Fruit fly (Drosophila melanogaster) whole organism, prepupa: ENCODE measurements around the gene CG18265.

ENCODE experiments used
- Blimp-1 ChIP-seq: fragments of 200-800 bp; sonication (Bioruptor generic); optimal IDR thresholded peaks from 3 replicates; lab custom pipeline; 2017; ENCODE audit warnings: missing biosample characterization, missing genetic modification characterization, mild to moderate bottlenecking, moderate library complexity, missing genetic modification reagents
- CG10631 ChIP-seq: fragments of 200-800 bp; sonication (Bioruptor generic); optimal IDR thresholded peaks from 2 replicates; lab custom pipeline; 2016; ENCODE audit warnings: missing biosample characterization, missing genetic modification characterization
- CG11294 ChIP-seq: fragments of 200-800 bp; sonication (Bioruptor generic); IDR thresholded peaks from 2 replicates; pipeline ENCODE4 v1.3.6; 2022; ENCODE audit warnings: missing biosample characterization, missing genetic modification characterization
- CG11902 ChIP-seq: fragments of 200-800 bp; sonication (Bioruptor generic); optimal IDR thresholded peaks from 3 replicates; lab custom pipeline; 2016; ENCODE audit warnings: missing biosample characterization, missing genetic modification characterization
- CG15336 ChIP-seq: fragments of 200-800 bp; sonication (Bioruptor generic); IDR thresholded peaks from 2 replicates; pipeline ENCODE4 v1.3.6; 2022; ENCODE audit warnings: missing biosample characterization, missing genetic modification characterization
- CG1621 ChIP-seq: fragments of 200-800 bp; sonication (Bioruptor generic); optimal IDR thresholded peaks from 3 replicates; lab custom pipeline; 2018; ENCODE audit warnings: missing biosample characterization, mild to moderate bottlenecking, missing genetic modification characterization
- CG16779 ChIP-seq: fragments of 200-800 bp; sonication (Bioruptor generic); optimal IDR thresholded peaks from 3 replicates; lab custom pipeline; 2017; ENCODE audit warnings: missing biosample characterization, mild to moderate bottlenecking, missing genetic modification characterization
- CG31627 ChIP-seq: fragments of 200-800 bp; sonication (Bioruptor generic); optimal IDR thresholded peaks from 3 replicates; lab custom pipeline; 2016; ENCODE audit warnings: missing biosample characterization, missing genetic modification characterization
- CG32006 ChIP-seq: fragments of 200-800 bp; sonication (Bioruptor generic); optimal IDR thresholded peaks from 3 replicates; lab custom pipeline; 2017; ENCODE audit warnings: missing biosample characterization, mild to moderate bottlenecking, missing genetic modification characterization
- CG34406 ChIP-seq: fragments of 200-800 bp; sonication (Bioruptor generic); optimal IDR thresholded peaks from 3 replicates; lab custom pipeline; 2016; ENCODE audit warnings: missing biosample characterization, missing genetic modification characterization
- CG3919 ChIP-seq: fragments of 200-800 bp; sonication (Bioruptor generic); optimal IDR thresholded peaks from 3 replicates; lab custom pipeline; 2016; ENCODE audit warnings: missing biosample characterization, missing genetic modification characterization
- CG6163 ChIP-seq: fragments of 200-800 bp; sonication (Bioruptor generic); IDR thresholded peaks from 3 replicates; pipeline ENCODE4 v1.3.6; 2022; ENCODE audit warnings: missing biosample characterization, missing genetic modification characterization
- CG6276 ChIP-seq: fragments of 200-800 bp; sonication (Bioruptor generic); optimal IDR thresholded peaks from 2 replicates; lab custom pipeline; 2017; ENCODE audit warnings: missing biosample characterization, mild to moderate bottlenecking, missing genetic modification characterization
- CG6792 ChIP-seq: fragments of 200-800 bp; sonication (Bioruptor generic); optimal IDR thresholded peaks from 3 replicates; lab custom pipeline; 2016; ENCODE audit warnings: missing biosample characterization, missing genetic modification characterization
- CG6808 ChIP-seq: fragments of 200-800 bp; sonication (Bioruptor generic); optimal IDR thresholded peaks from 3 replicates; lab custom pipeline; 2017; ENCODE audit warnings: missing biosample characterization, missing genetic modification characterization, mild to moderate bottlenecking, moderate library complexity, missing genetic modification reagents
- CG6854 ChIP-seq: fragments of 200-800 bp; sonication (Bioruptor generic); optimal IDR thresholded peaks from 2 replicates; lab custom pipeline; 2017; ENCODE audit warnings: missing biosample characterization, mild to moderate bottlenecking, missing genetic modification characterization
- CG7368 ChIP-seq: fragments of 200-800 bp; sonication (Bioruptor generic); optimal IDR thresholded peaks from 3 replicates; lab custom pipeline; 2016; ENCODE audit warnings: missing biosample characterization, missing genetic modification characterization
- CG8119 ChIP-seq: fragments of 200-800 bp; sonication (Bioruptor generic); IDR thresholded peaks from 3 replicates; pipeline ENCODE4 v1.3.6; 2022; ENCODE audit warnings: missing biosample characterization, missing genetic modification characterization
- CG8319 ChIP-seq: fragments of 200-800 bp; sonication (Bioruptor generic); optimal IDR thresholded peaks from 3 replicates; lab custom pipeline; 2016; ENCODE audit warnings: missing biosample characterization, missing genetic modification characterization
- CG8632 ChIP-seq: fragments of 200-800 bp; sonication (Bioruptor generic); optimal IDR thresholded peaks from 3 replicates; lab custom pipeline; 2016; ENCODE audit warnings: missing biosample characterization, missing genetic modification characterization
- Eip93F ChIP-seq: fragments of 200-800 bp; sonication (Bioruptor generic); optimal IDR thresholded peaks from 2 replicates; lab custom pipeline; 2016; ENCODE audit warnings: missing biosample characterization, mild to moderate bottlenecking, missing genetic modification characterization
- Ets21C ChIP-seq: fragments of 200-800 bp; sonication (Bioruptor generic); optimal IDR thresholded peaks from 3 replicates; lab custom pipeline; 2016; ENCODE audit warnings: missing biosample characterization, missing genetic modification characterization
- Ets96B ChIP-seq: fragments of 200-800 bp; optimal IDR thresholded peaks from 2 replicates; lab custom pipeline; 2019; ENCODE audit warnings: missing biosample characterization, mild to moderate bottlenecking, missing genetic modification characterization, moderate library complexity
- Hr38 ChIP-seq: sonication (Bioruptor generic); optimal IDR thresholded peaks from 2 replicates; lab custom pipeline; 2016; ENCODE audit warnings: missing biosample characterization, missing genetic modification characterization
- Hr39 ChIP-seq: fragments of 200-800 bp; sonication (Bioruptor generic); optimal IDR thresholded peaks from 2 replicates; lab custom pipeline; 2016; ENCODE audit warnings: missing biosample characterization, missing genetic modification characterization
- Hr4 ChIP-seq: fragments of 200-800 bp; sonication (Bioruptor generic); optimal IDR thresholded peaks from 3 replicates; lab custom pipeline; 2016; ENCODE audit warnings: missing biosample characterization, missing genetic modification characterization
- Lpt ChIP-seq: fragments of 200-800 bp; sonication (Bioruptor generic); optimal IDR thresholded peaks from 3 replicates; lab custom pipeline; 2016; ENCODE audit warnings: missing biosample characterization, missing genetic modification characterization
- Met ChIP-seq: fragments of 200-800 bp; sonication (Bioruptor generic); optimal IDR thresholded peaks from 3 replicates; lab custom pipeline; 2016; ENCODE audit warnings: missing biosample characterization, missing genetic modification characterization
- OdsH ChIP-seq: fragments of 200-800 bp; sonication (Bioruptor generic); optimal IDR thresholded peaks from 3 replicates; lab custom pipeline; 2016; ENCODE audit warnings: missing biosample characterization, missing genetic modification characterization
- Sox102F ChIP-seq: fragments of 200-800 bp; sonication (Bioruptor generic); optimal IDR thresholded peaks from 2 replicates; lab custom pipeline; 2016; ENCODE audit warnings: missing biosample characterization, mild to moderate bottlenecking, missing genetic modification characterization
- Sox15 ChIP-seq: fragments of 200-800 bp; sonication (Bioruptor generic); optimal IDR thresholded peaks from 3 replicates; lab custom pipeline; 2016; ENCODE audit warnings: missing biosample characterization, missing genetic modification characterization
- achi ChIP-seq: fragments of 200-800 bp; sonication (Bioruptor generic); optimal IDR thresholded peaks from 3 replicates; lab custom pipeline; 2016; ENCODE audit warnings: missing biosample characterization, missing genetic modification characterization
- acj6 ChIP-seq: fragments of 200-800 bp; sonication (Bioruptor generic); optimal IDR thresholded peaks from 3 replicates; lab custom pipeline; 2016; ENCODE audit warnings: missing biosample characterization, missing genetic modification characterization
- cyc ChIP-seq: fragments of 200-800 bp; sonication (Bioruptor generic); optimal IDR thresholded peaks from 3 replicates; lab custom pipeline; 2016; ENCODE audit warnings: missing biosample characterization, missing genetic modification characterization
- dac ChIP-seq: fragments of 200-800 bp; sonication (Bioruptor generic); optimal IDR thresholded peaks from 2 replicates; lab custom pipeline; 2017; ENCODE audit warnings: missing biosample characterization, mild to moderate bottlenecking, missing genetic modification characterization
- dsx ChIP-seq: fragments of 200-800 bp; optimal IDR thresholded peaks from 3 replicates; lab custom pipeline; 2019; ENCODE audit warnings: missing biosample characterization, mild to moderate bottlenecking, missing genetic modification characterization, moderate library complexity; ENCODE audit not compliant: poor library complexity, severe bottlenecking
- eg ChIP-seq: fragments of 200-800 bp; sonication (Bioruptor generic); IDR thresholded peaks from 3 replicates; pipeline ENCODE4 v1.3.6; 2022; ENCODE audit warnings: missing biosample characterization, missing genetic modification characterization
- esn ChIP-seq: fragments of 200-800 bp; sonication (Bioruptor generic); optimal IDR thresholded peaks from 2 replicates; lab custom pipeline; 2016; ENCODE audit warnings: missing biosample characterization, mild to moderate bottlenecking, missing genetic modification characterization, moderate library complexity
- fd59A ChIP-seq: fragments of 200-800 bp; sonication (Bioruptor generic); optimal IDR thresholded peaks from 2 replicates; lab custom pipeline; 2017; ENCODE audit warnings: missing biosample characterization, mild to moderate bottlenecking, missing genetic modification characterization, missing genetic modification reagents
- fd85E ChIP-seq: fragments of 200-800 bp; sonication (Bioruptor generic); optimal IDR thresholded peaks from 3 replicates; lab custom pipeline; 2016; ENCODE audit warnings: missing biosample characterization, missing genetic modification characterization
- fkh ChIP-seq: fragments of 200-800 bp; sonication (Bioruptor generic); optimal IDR thresholded peaks from 3 replicates; lab custom pipeline; 2017; ENCODE audit warnings: missing biosample characterization, mild to moderate bottlenecking, missing genetic modification characterization, moderate library complexity
- lz ChIP-seq: fragments of 200-800 bp; sonication (Bioruptor generic); optimal IDR thresholded peaks from 3 replicates; lab custom pipeline; 2016; ENCODE audit warnings: missing biosample characterization, missing genetic modification characterization
- net ChIP-seq: fragments of 200-800 bp; sonication (Bioruptor generic); optimal IDR thresholded peaks from 3 replicates; lab custom pipeline; 2016; ENCODE audit warnings: missing biosample characterization, missing genetic modification characterization
- salr ChIP-seq, 2 experiments: fragments of 200-800 bp; sonication (Bioruptor generic); optimal IDR thresholded peaks; 3 replicates each; lab custom pipeline; 2016 to 2018; ENCODE audit warnings: missing biosample characterization in 2 of 2, missing genetic modification characterization in 2 of 2, mild to moderate bottlenecking in 1 of 2
- spab ChIP-seq: fragments of 200-800 bp; sonication (Bioruptor generic); optimal IDR thresholded peaks from 2 replicates; lab custom pipeline; 2017; ENCODE audit warnings: missing biosample characterization, mild to moderate bottlenecking, missing genetic modification characterization, missing genetic modification reagents
- svp ChIP-seq: fragments of 200-800 bp; sonication (Bioruptor generic); peaks from one replicate; lab custom pipeline; 2016; ENCODE audit warnings: missing biosample characterization, missing genetic modification characterization
- vri ChIP-seq: fragments of 200-800 bp; sonication (Bioruptor generic); optimal IDR thresholded peaks from 3 replicates; lab custom pipeline; 2016; ENCODE audit warnings: missing biosample characterization, mild to moderate bottlenecking, missing genetic modification characterization

Gene CG18265

DNA sequence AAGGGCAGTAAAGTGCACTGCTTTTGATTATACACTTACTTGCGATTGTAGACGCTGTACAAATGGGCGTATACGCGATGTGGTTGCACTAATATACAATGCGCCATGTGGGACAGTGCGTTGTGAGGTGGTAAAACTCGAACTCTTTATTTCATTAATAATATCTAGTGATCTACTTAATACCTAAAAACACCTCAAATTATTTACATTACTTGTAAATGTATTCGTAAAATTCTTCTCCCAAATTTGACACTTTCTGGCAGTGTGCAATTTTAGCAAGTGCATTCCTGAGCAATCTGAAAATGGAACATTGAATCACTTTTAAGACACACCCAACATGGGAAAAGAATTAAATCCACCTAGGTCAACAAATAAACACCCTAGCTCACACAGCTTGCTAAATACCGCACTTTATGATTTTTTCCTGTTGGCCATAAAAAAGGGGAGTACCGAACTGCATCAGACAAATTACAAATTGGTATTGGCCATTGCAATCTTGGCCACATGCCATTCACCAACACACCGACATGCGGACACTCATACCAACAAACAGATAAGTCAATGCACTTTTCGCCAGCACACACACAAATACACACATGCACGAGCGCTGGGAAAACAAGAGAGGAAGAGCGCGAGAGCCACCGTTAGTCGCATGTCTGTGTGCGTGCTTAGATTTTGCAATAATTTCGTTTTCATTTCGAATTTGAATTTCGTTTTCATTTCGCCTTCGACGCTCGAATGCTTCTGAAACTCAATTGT lies 59.9 kb downstream of the CG18265 start (continued):
- TF ChIP-seq CG11294 (no peak), Ets21C (GFP tag; lab: Kevin White, UChicago) (no peak), CG1621 (tag; lab: Kevin White, UChicago) (no peak), CG8119 (GFP tag; lab: Robert Waterston, UW) (peak; percentile 50; the same call in 2 of the 3 replicates), spab (GFP tag; lab: Kevin White, UChicago) (no peak), achi (GFP tag; lab: Kevin White, UChicago) (no peak), fd85E (no peak), Hr4 (GFP tag; lab: Kevin White, UChicago) (peak; percentile 39), esn (GFP tag; lab: Kevin White, UChicago) (no peak)

DNA sequence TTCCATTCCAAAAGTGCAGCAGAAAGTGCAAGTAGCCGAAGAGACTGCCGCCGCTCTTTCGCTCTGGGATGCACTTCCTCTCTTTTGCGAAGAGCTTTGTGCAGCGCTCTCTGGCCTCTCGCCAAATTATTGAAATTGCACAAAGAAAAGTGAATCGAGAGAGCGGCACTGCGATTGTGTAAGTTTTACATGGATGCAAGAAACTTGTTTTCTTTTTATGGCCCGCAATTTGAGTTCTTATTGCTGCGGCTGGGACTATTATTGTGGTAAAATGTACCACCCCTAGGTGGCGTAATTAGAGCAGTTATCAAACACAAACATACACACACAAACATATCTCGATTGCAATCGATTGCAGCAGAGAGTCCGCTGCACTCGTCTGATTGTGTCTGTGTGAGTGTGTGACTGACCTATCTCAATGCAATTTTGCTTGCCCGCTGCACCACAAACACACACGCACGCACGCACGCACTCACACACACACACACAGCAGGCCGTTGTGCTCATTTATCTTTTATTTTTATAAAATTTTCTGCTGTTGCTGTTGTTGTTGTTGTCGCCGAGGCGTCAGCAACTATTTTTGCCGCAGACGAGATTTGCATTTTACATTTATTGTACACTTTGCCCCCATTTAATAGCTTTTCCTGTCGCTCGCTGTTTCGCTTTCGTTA lies 61.2 kb downstream of the CG18265 start:
- no peak for TF ChIP-seq fkh (GFP tag; lab: Kevin White, UChicago)
- TF ChIP-seq CG15336 (GFP tag; lab: Robert Waterston, UW): peak; percentile 39
- no peak for TF ChIP-seq OdsH (GFP tag; lab: Kevin White, UChicago)
- no peak for TF ChIP-seq dac (GFP tag; lab: Kevin White, UChicago)
- no peak for TF ChIP-seq CG6854
- TF ChIP-seq Blimp-1 (GFP tag; lab: Kevin White, UChicago): peak; percentile 84
- TF ChIP-seq dsx (GFP tag; lab: Kevin White, UChicago): peak; percentile 39
- peak; percentile 26 for TF ChIP-seq vri (GFP tag; lab: Kevin White, UChicago)
- TF ChIP-seq Sox102F (GFP tag; lab: Kevin White, UChicago): no peak
- no peak for TF ChIP-seq CG31627
- no peak for TF ChIP-seq Ets96B (tag; lab: Kevin White, UChicago)
- TF ChIP-seq achi (GFP tag; lab: Kevin White, UChicago): no peak
- no peak for TF ChIP-seq CG11902 (GFP tag; lab: Kevin White, UChicago)
- TF ChIP-seq CG16779 (tag; lab: Kevin White, UChicago): peak; percentile 7
- peak; percentile 61; the same call in 2 of the 3 replicates for TF ChIP-seq CG6163
- peak; percentile 47 for TF ChIP-seq CG1621 (tag; lab: Kevin White, UChicago)
- TF ChIP-seq Lpt (GFP tag; lab: Kevin White, UChicago): peak; percentile 73
- no peak for TF ChIP-seq CG3919 (GFP tag; lab: Kevin White, UChicago)
- TF ChIP-seq spab (GFP tag; lab: Kevin White, UChicago): no peak
- no peak for TF ChIP-seq cyc (GFP tag; lab: Kevin White, UChicago)
- TF ChIP-seq Ets21C (GFP tag; lab: Kevin White, UChicago): no peak
- no peak for TF ChIP-seq CG8632 (GFP tag; lab: Kevin White, UChicago)
- TF ChIP-seq Hr39 (GFP tag; lab: Kevin White, UChicago): no peak
- no peak for TF ChIP-seq fd59A (GFP tag; lab: Kevin White, UChicago)
- no peak for TF ChIP-seq Met (GFP tag; lab: Kevin White, UChicago)
- peak; percentile 36; the same call in 1 of the 3 replicates for TF ChIP-seq CG8119 (GFP tag; lab: Robert Waterston, UW)
- no peak for TF ChIP-seq CG8319 (GFP tag; lab: Kevin White, UChicago)
- no peak for TF ChIP-seq salr (GFP tag; optimal IDR thresholded peaks at IDR 0.05; lab: Kevin White, UChicago)
- no peak for TF ChIP-seq CG6792 (GFP tag; lab: Kevin White, UChicago)
- TF ChIP-seq Hr38 (GFP tag; lab: Kevin White, UChicago): no peak
- TF ChIP-seq svp (GFP tag; lab: Kevin White, UChicago): peak; percentile 57
- TF ChIP-seq CG32006: peak; percentile 18
- TF ChIP-seq Sox15: no peak
- peak; percentile 48 for TF ChIP-seq CG6808 (GFP tag; lab: Kevin White, UChicago)
- TF ChIP-seq esn (GFP tag; lab: Kevin White, UChicago): no peak
- peak; percentile 69; the same call in 2 of the 3 replicates for TF ChIP-seq eg (GFP tag; lab: Robert Waterston, UW)
- no peak for TF ChIP-seq fd85E
- TF ChIP-seq lz (GFP tag; lab: Kevin White, UChicago): no peak
- TF ChIP-seq CG34406: no peak
- TF ChIP-seq CG10631 (GFP tag; lab: Kevin White, UChicago): no peak
- TF ChIP-seq acj6 (GFP tag; lab: Kevin White, UChicago): no peak
- no peak for TF ChIP-seq CG7368 (GFP tag; lab: Kevin White, UChicago)
- no peak for TF ChIP-seq Eip93F (GFP tag; lab: Kevin White, UChicago)
- no peak for TF ChIP-seq net
- TF ChIP-seq CG6276: peak; percentile 61
